Worm (Caenorhabditis elegans): ENCODE results near the gene F46B6.6.

The F46B6.6 gene

ce11 chrV:9796002-9796401 is 9.3 kb upstream of the F46B6.6 start:
- no peak for TF ChIP-seq sptf-2 (GFP tag; optimal IDR thresholded peaks at IDR 0.05)

- TF ChIP-seq let-607 (tag; optimal IDR thresholded peaks at IDR 0.05) (peak in 1 of 2 experiments; percentile 52), pha-4 (tag; optimal IDR thresholded peaks at IDR 0.05) (no peak), nhr-80 (tag; optimal IDR thresholded peaks at IDR 0.05) (peak; percentile 30)
These were observed 8.3 kb upstream of the F46B6.6 start for ce11 chrV:9794997-9795396.

ce11 chrV:9791332-9791731 is 4.7 kb upstream of the F46B6.6 start, which contains the start of gene lipl-2:
TSS of gene lipl-2 (plus strand) at chrV:9791567.
- TF ChIP-seq ekl-4 (GFP tag; IDR thresholded peaks at IDR 0.05), result no peak
- peak; percentile 68 for TF ChIP-seq nhr-80 (tag; optimal IDR thresholded peaks at IDR 0.05)
- TF ChIP-seq tbp1 (GFP tag; optimal IDR thresholded peaks at IDR 0.05), result peak; percentile 8
- peak in 1 of 2 experiments; percentile 57 for TF ChIP-seq let-607 (tag; optimal IDR thresholded peaks at IDR 0.05)
- no peak for TF ChIP-seq attf-5 (GFP tag; optimal IDR thresholded peaks at IDR 0.05)
- TF ChIP-seq Y56A3A.18 (GFP tag; IDR thresholded peaks at IDR 0.05), result no peak

- TF ChIP-seq lin-54 (GFP tag; optimal IDR thresholded peaks at IDR 0.05) (peak; percentile 91), tbp1 (GFP tag; optimal IDR thresholded peaks at IDR 0.05) (peak; percentile 73), efl-1 (GFP tag; optimal IDR thresholded peaks at IDR 0.05) (peak; percentile 36), dox-1 (GFP tag; IDR thresholded peaks at IDR 0.05) (peak; percentile 98), gei-17 (GFP tag; optimal IDR thresholded peaks at IDR 0.05) (peak; percentile 89), madf-10 (tag; optimal IDR thresholded peaks at IDR 0.05) (peak; percentile 89), sdz-38 (tag; optimal IDR thresholded peaks at IDR 0.05) (no peak), atf-7 (tag; optimal IDR thresholded peaks at IDR 0.05) (peak; percentile 96), sptf-2 (GFP tag; optimal IDR thresholded peaks at IDR 0.05) (no peak), B0019.2 (GFP tag; conservative IDR thresholded peaks at IDR 0.05) (no peak), lir-1 (GFP tag; conservative IDR thresholded peaks at IDR 0.05) (peak; percentile 89), mcd-1 (GFP tag; IDR thresholded peaks at IDR 0.05) (peak; percentile 92), ceh-58 (GFP tag; IDR thresholded peaks at IDR 0.05) (no peak), ztf-6 (GFP tag; IDR thresholded peaks at IDR 0.05) (0 out of 2 replicates have a peak, but pooled peaks have one; percentile 42), lin-40 (tag; optimal IDR thresholded peaks at IDR 0.05) (peak; percentile 97), mxl-1 (tag; optimal IDR thresholded peaks at IDR 0.05) (no peak), lin-35 (GFP tag; optimal IDR thresholded peaks at IDR 0.05) (peak in 1 of 3 experiments; percentile 87), ceh-100 (GFP tag; IDR thresholded peaks at IDR 0.05) (peak; percentile 82), attf-3 (GFP tag; conservative IDR thresholded peaks at IDR 0.05) (peak; percentile 51; the same call in 1 of the 2 replicates), rpc-1 (optimal IDR thresholded peaks at IDR 0.05) (no peak), rpc-1 (tag; optimal IDR thresholded peaks at IDR 0.05) (no peak), let-607 (tag; optimal IDR thresholded peaks at IDR 0.05) (peak; percentile 97 to 98), repo-1 (tag; optimal IDR thresholded peaks at IDR 0.05) (peak; percentile 96), chd-7 (tag; optimal IDR thresholded peaks at IDR 0.05) (peak; percentile 90), athp-1 (tag; optimal IDR thresholded peaks at IDR 0.05) (peak; percentile 61), cebp-2 (GFP tag; IDR thresholded peaks at IDR 0.05) (peak; percentile 65; the same call in 1 of the 2 replicates), ztf-3 (GFP tag; optimal IDR thresholded peaks at IDR 0.05) (peak; percentile 75), nhr-120 (GFP tag; IDR thresholded peaks at IDR 0.05) (no peak), aptf-2 (GFP tag; conservative IDR thresholded peaks at IDR 0.05) (0 out of 2 replicates have a peak, but pooled peaks have one; percentile 20), tlf-1 (GFP tag; optimal IDR thresholded peaks at IDR 0.05) (peak; percentile 97), ceh-27 (GFP tag; optimal IDR thresholded peaks at IDR 0.05) (peak; percentile 97), F33H1.4 (GFP tag; IDR thresholded peaks at IDR 0.05) (peak; percentile 62), ets-4 (GFP tag; optimal IDR thresholded peaks at IDR 0.05) (peak; percentile 86), hmg-20 (GFP tag; IDR thresholded peaks at IDR 0.05) (peak; percentile 63), hsf-1 (GFP tag; IDR thresholded peaks at IDR 0.05) (peak; percentile 62; the same call in 1 of the 2 replicates), lag-1 (GFP tag; IDR thresholded peaks at IDR 0.05) (0 out of 2 replicates have a peak, but pooled peaks have one; percentile 56), ztf-26 (tag; optimal IDR thresholded peaks at IDR 0.05) (peak; percentile 97), Y56A3A.18 (GFP tag; IDR thresholded peaks at IDR 0.05) (peak; percentile 94)
These were observed 3.1 kb upstream of the F46B6.6 start, which contains the start of gene ztf-7 for ce11 chrV:9789657-9790261. TSS of gene ztf-7 (minus strand) at chrV:9789707.

Measured in whole organism, young adult.